Fruit fly (Drosophila melanogaster) whole organism, embryonic: ENCODE results near the gene Cyt-c-p.

ENCODE experiments used
- Atf3 ChIP-seq: fragments of 200-800 bp; sonication (Bioruptor generic); optimal IDR thresholded peaks from 3 replicates; lab custom pipeline; 2016; ENCODE audit warnings: missing biosample characterization, missing genetic modification characterization
- CG10267 ChIP-seq: fragments of 200-800 bp; sonication (Bioruptor generic); optimal IDR thresholded peaks from 2 replicates; lab custom pipeline; 2018; ENCODE audit warnings: missing biosample characterization, mild to moderate bottlenecking, missing genetic modification characterization, moderate library complexity
- CG10274 ChIP-seq: fragments of 200-800 bp; sonication (Bioruptor generic); optimal IDR thresholded peaks from 3 replicates; lab custom pipeline; 2017; ENCODE audit warnings: missing biosample characterization, mild to moderate bottlenecking, missing genetic modification characterization
- CG10462 ChIP-seq: fragments of 200-800 bp; sonication (Bioruptor generic); optimal IDR thresholded peaks from 2 replicates; lab custom pipeline; 2016; ENCODE audit warnings: missing biosample characterization, missing genetic modification characterization
- CG11456 ChIP-seq: fragments of 200-800 bp; sonication (Bioruptor generic); IDR thresholded peaks from 3 replicates; pipeline ENCODE4 v1.3.6; 2022; ENCODE audit warnings: missing biosample characterization, missing genetic modification characterization
- CG13775 ChIP-seq: fragments of 200-800 bp; sonication (Bioruptor generic); optimal IDR thresholded peaks from 3 replicates; lab custom pipeline; 2017; ENCODE audit warnings: missing biosample characterization, mild to moderate bottlenecking, missing genetic modification characterization
- CG14860 ChIP-seq: fragments of 200-800 bp; sonication (Bioruptor generic); IDR thresholded peaks from 3 replicates; pipeline ENCODE4 v1.3.6; 2022; ENCODE audit warnings: missing biosample characterization, missing genetic modification characterization; ENCODE audit not compliant: partially characterized antibody
- CG1832 ChIP-seq: fragments of 200-800 bp; sonication (Bioruptor generic); optimal IDR thresholded peaks from 2 replicates; lab custom pipeline; 2017; ENCODE audit warnings: missing biosample characterization, mild to moderate bottlenecking, missing genetic modification characterization, inconsistent platforms
- CG2202 ChIP-seq: fragments of 200-800 bp; sonication (Bioruptor generic); optimal IDR thresholded peaks from 2 replicates; lab custom pipeline; 2018; ENCODE audit warnings: missing biosample characterization, mild to moderate bottlenecking, missing genetic modification characterization
- CG2875 ChIP-seq: fragments of 200-800 bp; sonication (Bioruptor generic); optimal IDR thresholded peaks from 2 replicates; lab custom pipeline; 2017; ENCODE audit warnings: missing biosample characterization, mild to moderate bottlenecking, missing genetic modification characterization, missing genetic modification reagents
- CG3281 ChIP-seq: fragments of 200-800 bp; sonication (Bioruptor generic); optimal IDR thresholded peaks from 3 replicates; lab custom pipeline; 2017; ENCODE audit warnings: missing biosample characterization, mild to moderate bottlenecking, missing genetic modification characterization
- CG34224 ChIP-seq: fragments of 200-800 bp; sonication (Bioruptor generic); IDR thresholded peaks from 3 replicates; pipeline ENCODE4 v1.3.6; 2022; ENCODE audit warnings: missing biosample characterization, missing genetic modification characterization; ENCODE audit not compliant: partially characterized antibody
- CG3838 ChIP-seq: fragments of 200-800 bp; sonication (Bioruptor generic); optimal IDR thresholded peaks from 3 replicates; lab custom pipeline; 2016; ENCODE audit warnings: missing biosample characterization, missing genetic modification characterization
- CG4617 ChIP-seq: fragments of 200-800 bp; sonication (Bioruptor generic); optimal IDR thresholded peaks from 3 replicates; lab custom pipeline; 2016; ENCODE audit warnings: missing biosample characterization, missing genetic modification characterization, borderline replicate concordance
- CG9437 ChIP-seq: fragments of 200-800 bp; sonication (Bioruptor generic); optimal IDR thresholded peaks from 2 replicates; lab custom pipeline; 2018; ENCODE audit warnings: missing biosample characterization, mild to moderate bottlenecking, missing genetic modification characterization
- Chrac-16 ChIP-seq: fragments of 200-800 bp; sonication (Bioruptor generic); optimal IDR thresholded peaks from 3 replicates; lab custom pipeline; 2016; ENCODE audit warnings: missing biosample characterization, missing genetic modification characterization
- CrebB ChIP-seq: fragments of 200-800 bp; sonication (Bioruptor generic); optimal IDR thresholded peaks from 3 replicates; lab custom pipeline; 2018; ENCODE audit warnings: missing biosample characterization, mild to moderate bottlenecking, missing genetic modification characterization
- MBD-R2 ChIP-seq: fragments of 200-800 bp; sonication (Bioruptor generic); IDR thresholded peaks from 2 replicates; pipeline ENCODE4 v1.3.6; 2022; ENCODE audit warnings: missing biosample characterization, missing genetic modification characterization
- MESR4 ChIP-seq: fragments of 200-800 bp; sonication (Bioruptor generic); optimal IDR thresholded peaks from 2 replicates; lab custom pipeline; 2018; ENCODE audit warnings: missing biosample characterization, mild to moderate bottlenecking, missing genetic modification characterization, moderate library complexity
- Med ChIP-seq: fragments of 200-800 bp; sonication (Bioruptor generic); peaks from one replicate; lab custom pipeline; 2016; ENCODE audit warnings: missing biosample characterization, missing genetic modification characterization, mild to moderate bottlenecking, inconsistent platforms, moderate library complexity
- NfI ChIP-seq: fragments of 200-800 bp; sonication (Bioruptor generic); optimal IDR thresholded peaks from 3 replicates; lab custom pipeline; 2018; ENCODE audit warnings: missing biosample characterization, mild to moderate bottlenecking, missing genetic modification characterization, moderate library complexity
- Oaz ChIP-seq: fragments of 200-800 bp; sonication (Bioruptor generic); IDR thresholded peaks from 2 replicates; pipeline ENCODE4 v1.3.6; 2022; ENCODE audit warnings: missing biosample characterization, missing genetic modification characterization
- Spps ChIP-seq: fragments of 200-800 bp; sonication (Bioruptor generic); optimal IDR thresholded peaks from 2 replicates; lab custom pipeline; 2018; ENCODE audit warnings: missing biosample characterization, mild to moderate bottlenecking, missing genetic modification characterization
- esg ChIP-seq: fragments of 200-800 bp; sonication (Bioruptor generic); conservative IDR thresholded peaks from 2 replicates; pipeline ENCODE4 v1.3.6; 2022; ENCODE audit warnings: missing biosample characterization, missing genetic modification characterization
- eyg ChIP-seq: fragments of 200-800 bp; sonication (Bioruptor generic); optimal IDR thresholded peaks from 3 replicates; lab custom pipeline; 2016; ENCODE audit warnings: missing biosample characterization, missing genetic modification characterization
- gce ChIP-seq: fragments of 200-800 bp; sonication (Bioruptor generic); IDR thresholded peaks from 3 replicates; pipeline ENCODE4 v1.3.6; 2022; ENCODE audit warnings: missing biosample characterization, missing genetic modification characterization
- insv ChIP-seq, 2 experiments: fragments of 200-800 bp; sonication (Bioruptor generic); optimal IDR thresholded peaks; 3 replicates each; lab custom pipeline; 2016 to 2018; ENCODE audit warnings: missing biosample characterization in 2 of 2, missing genetic modification characterization in 2 of 2
- lola ChIP-seq, 3 experiments: fragments of >200 bp in 2 of 3; fragments of 200-800 bp in 1 of 3; sonication (Bioruptor generic) in 1 of 3; optimal IDR thresholded peaks; 2 replicates each; lab custom pipeline; 2017 to 2019; ENCODE audit warnings: missing biosample characterization in 3 of 3, missing genetic modification characterization in 3 of 3, mild to moderate bottlenecking in 1 of 3, moderate library complexity in 1 of 3
- pzg ChIP-seq: fragments of 200-800 bp; sonication (Bioruptor generic); optimal IDR thresholded peaks from 3 replicates; lab custom pipeline; 2018; ENCODE audit warnings: missing biosample characterization, mild to moderate bottlenecking, missing genetic modification characterization, moderate library complexity
- salm ChIP-seq: fragments of 200-800 bp; sonication (Bioruptor generic); optimal IDR thresholded peaks from 2 replicates; lab custom pipeline; 2018; ENCODE audit warnings: missing biosample characterization, mild to moderate bottlenecking, missing genetic modification characterization
- scrt ChIP-seq: fragments of 200-800 bp; sonication (Bioruptor generic); optimal IDR thresholded peaks from 2 replicates; lab custom pipeline; 2018; ENCODE audit warnings: missing biosample characterization, mild to moderate bottlenecking, missing genetic modification characterization, moderate library complexity
- sna ChIP-seq: fragments of 200-800 bp; sonication (Bioruptor generic); IDR thresholded peaks from 2 replicates; pipeline ENCODE4 v1.3.6; 2022; ENCODE audit warnings: missing biosample characterization, missing genetic modification characterization; ENCODE audit not compliant: partially characterized antibody
- sob ChIP-seq: fragments of 200-800 bp; sonication (Bioruptor generic); IDR thresholded peaks from 2 replicates; pipeline ENCODE4 v1.3.6; 2022; ENCODE audit warnings: missing biosample characterization, missing genetic modification characterization
- stc ChIP-seq: fragments of 200-800 bp; sonication (Bioruptor generic); IDR thresholded peaks from 2 replicates; pipeline ENCODE4 v1.3.6; 2022; ENCODE audit warnings: missing biosample characterization, missing genetic modification characterization
- stwl ChIP-seq: fragments of 200-800 bp; sonication (Bioruptor generic); optimal IDR thresholded peaks from 3 replicates; lab custom pipeline; 2018; ENCODE audit warnings: missing biosample characterization, mild to moderate bottlenecking, missing genetic modification characterization, moderate library complexity
- tll ChIP-seq, 2 experiments: fragments of 200-800 bp in 1 of 2; fragments of >200 bp in 1 of 2; sonication (Bioruptor generic) in 1 of 2; optimal IDR thresholded peaks; 2 replicates each; lab custom pipeline; 2017 to 2019; ENCODE audit warnings: missing biosample characterization in 2 of 2, missing genetic modification characterization in 2 of 2, mild to moderate bottlenecking in 1 of 2, moderate library complexity in 1 of 2
- usp ChIP-seq: fragments of >200 bp; optimal IDR thresholded peaks from 2 replicates; lab custom pipeline; 2017; ENCODE audit warnings: missing biosample characterization, missing genetic modification characterization
- zfh2 ChIP-seq: fragments of 200-800 bp; sonication (Bioruptor generic); optimal IDR thresholded peaks from 2 replicates; lab custom pipeline; 2016; ENCODE audit warnings: missing biosample characterization, missing genetic modification characterization

Gene Cyt-c-p

DNA sequence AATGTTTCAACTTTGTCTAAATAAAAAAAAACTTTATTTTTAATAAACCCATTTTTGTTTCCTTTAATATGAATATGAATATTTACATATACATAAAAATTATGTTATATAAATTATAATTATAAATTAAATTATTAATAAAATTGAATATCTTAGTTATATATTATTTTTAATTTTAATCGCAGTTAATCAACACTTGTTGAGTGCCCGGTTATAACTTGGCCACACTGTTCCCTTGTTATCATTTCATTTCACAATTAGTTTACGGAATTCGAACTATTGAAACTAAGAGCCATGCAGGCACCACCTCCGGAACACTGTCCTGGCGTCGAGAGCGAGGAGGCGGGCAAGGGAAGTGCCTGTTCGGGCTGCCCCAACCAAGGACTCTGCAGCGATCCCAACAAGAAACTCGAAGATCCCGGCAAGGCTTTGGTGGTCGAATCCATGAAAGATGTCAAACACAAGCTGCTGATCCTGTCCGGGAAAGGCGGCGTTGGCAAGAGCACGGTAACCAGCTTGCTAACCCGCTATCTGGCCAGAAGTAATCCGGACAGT lies 12.7 kb downstream of the Cyt-c-p start, which contains the start of gene Nubp1:
TSS of gene Nubp1 (plus strand) at position 213 of the 555 bp plus-strand sequence.
- TF ChIP-seq CG1832 (GFP tag; lab: Kevin White, UChicago): no peak
- TF ChIP-seq CrebB (tag; lab: Kevin White, UChicago): no peak
- no peak for TF ChIP-seq Oaz
- no peak for TF ChIP-seq gce (GFP tag; lab: Robert Waterston, UW)
- no peak for TF ChIP-seq CG9437 (GFP tag; lab: Kevin White, UChicago)
- TF ChIP-seq CG14860 (GFP tag; lab: Robert Waterston, UW): no peak
- TF ChIP-seq CG4617 (GFP tag; lab: Kevin White, UChicago): peak; percentile 67
- no peak for TF ChIP-seq CG11456 (GFP tag; lab: Robert Waterston, UW)
- TF ChIP-seq CG10267: peak; percentile 67
- TF ChIP-seq CG34224 (GFP tag; lab: Robert Waterston, UW): 0 out of 3 replicates have a peak, but pooled peaks have one; percentile 31
- no peak for TF ChIP-seq esg
- peak; percentile 57 for TF ChIP-seq Med (GFP tag; lab: Kevin White, UChicago)
- TF ChIP-seq CG3838 (GFP tag; lab: Kevin White, UChicago): no peak
- no peak for TF ChIP-seq CG10274 (GFP tag; lab: Kevin White, UChicago)
- TF ChIP-seq pzg (GFP tag; lab: Kevin White, UChicago): peak; percentile 11
- TF ChIP-seq tll (GFP tag; optimal IDR thresholded peaks at IDR 0.05; lab: Kevin White, UChicago): no peak
- peak; percentile 50 for TF ChIP-seq MBD-R2
- TF ChIP-seq CG13775 (GFP tag; lab: Kevin White, UChicago): no peak
- no peak for TF ChIP-seq Chrac-16 (GFP tag; lab: Kevin White, UChicago)
- TF ChIP-seq usp (GFP tag; lab: Kevin White, UChicago): no peak
- TF ChIP-seq lola (GFP tag; optimal IDR thresholded peaks at IDR 0.05; lab: Kevin White, UChicago): no peak
- TF ChIP-seq CG10462: no peak
- no peak for TF ChIP-seq CG2202 (tag; lab: Kevin White, UChicago)
- no peak for TF ChIP-seq insv (GFP tag; optimal IDR thresholded peaks at IDR 0.05; lab: Kevin White, UChicago)
- no peak for TF ChIP-seq eyg (GFP tag; lab: Kevin White, UChicago)
- TF ChIP-seq Spps (tag; lab: Kevin White, UChicago): no peak
- TF ChIP-seq MESR4 (GFP tag; lab: Kevin White, UChicago): peak; percentile 68
- peak; percentile 10; the same call in 1 of the 2 replicates for TF ChIP-seq sob (GFP tag; lab: Robert Waterston, UW)
- TF ChIP-seq CG3281 (GFP tag; lab: Kevin White, UChicago): no peak
- no peak for TF ChIP-seq scrt (GFP tag; lab: Kevin White, UChicago)
- TF ChIP-seq NfI: no peak
- TF ChIP-seq stwl (tag; lab: Kevin White, UChicago): peak; percentile 76
- TF ChIP-seq sna (GFP tag; lab: Robert Waterston, UW): no peak
- no peak for TF ChIP-seq Atf3
- TF ChIP-seq zfh2 (GFP tag; lab: Kevin White, UChicago): no peak
- no peak for TF ChIP-seq CG2875
- no peak for TF ChIP-seq salm (tag; lab: Kevin White, UChicago)
- no peak for TF ChIP-seq stc (GFP tag; lab: Robert Waterston, UW)
